Worm (Caenorhabditis elegans) whole organism, L1 larva: ENCODE measurements around the gene sru-37.

Source experiments
- aha-1 ChIP-seq: fragments of 150-350 bp; optimal IDR thresholded peaks from 2 replicates; lab custom pipeline; 2014; ENCODE audit warnings: missing biosample characterization, missing genetic modification characterization
- aly-2 ChIP-seq: fragments of 150-350 bp; optimal IDR thresholded peaks from 2 replicates; lab custom pipeline; 2014; ENCODE audit warnings: missing biosample characterization, missing genetic modification characterization
- ama-1 ChIP-seq: fragments of 150-350 bp; optimal IDR thresholded peaks from 2 replicates; lab custom pipeline; 2014
- ceh-88 ChIP-seq: fragments of 200-800 bp; sonication (Bioruptor generic); IDR thresholded peaks from 2 replicates; pipeline ENCODE4 v1.3.6; 2022; ENCODE audit warnings: missing genetic modification characterization, missing compliant biosample characterization
- ces-1 ChIP-seq: fragments of 150-350 bp; optimal IDR thresholded peaks from 2 replicates; lab custom pipeline; 2014; ENCODE audit warnings: missing biosample characterization, missing genetic modification reagents, missing genetic modification characterization
- dpl-1 ChIP-seq, 3 experiments: fragments of 150-350 bp in 2 of 3; sonication (generic microtip) in 1 of 3; optimal IDR thresholded peaks; 2 replicates each; lab custom pipeline; 2014 to 2017; ENCODE audit warnings: missing biosample characterization in 3 of 3, missing genetic modification characterization in 3 of 3, missing genetic modification reagents in 3 of 3
- dsc-1 ChIP-seq: sonication (generic microtip); optimal IDR thresholded peaks from 2 replicates; lab custom pipeline; 2016; ENCODE audit warnings: mild to moderate bottlenecking, missing genetic modification characterization, missing compliant biosample characterization
- efl-1 ChIP-seq, 4 experiments: fragments of 150-350 bp; optimal IDR thresholded peaks in 3 of 4; peaks in 1 of 4; 1 replicate in 1 of 4; 2 replicates in 3 of 4; lab custom pipeline; 2014; ENCODE audit warnings: missing biosample characterization in 2 of 4, missing genetic modification characterization in 2 of 4, missing genetic modification reagents in 2 of 4
- egl-27 ChIP-seq, 2 experiments: fragments of 150-350 bp in 1 of 2; sonication (generic microtip); optimal IDR thresholded peaks; 3 replicates each; lab custom pipeline; 2017 to 2018; ENCODE audit warnings: missing biosample characterization in 2 of 2, missing genetic modification characterization in 2 of 2, missing genetic modification reagents in 2 of 2
- elt-2 ChIP-seq: sonication (generic microtip); optimal IDR thresholded peaks from 2 replicates; lab custom pipeline; 2016; ENCODE audit warnings: missing genetic modification characterization, mild to moderate bottlenecking, inconsistent platforms, missing compliant biosample characterization, missing genetic modification reagents
- elt-3 ChIP-seq, 6 experiments: fragments of 150-350 bp in 1 of 6; sonication (generic microtip); optimal IDR thresholded peaks; 2 replicates each; lab custom pipeline; 2017 to 2018; ENCODE audit warnings: missing biosample characterization in 6 of 6, missing genetic modification characterization in 6 of 6, inconsistent platforms in 1 of 6
- ets-5 ChIP-seq: fragments of 200-800 bp; sonication (Bioruptor generic); IDR thresholded peaks from 2 replicates; pipeline ENCODE4 v1.3.6; 2022; ENCODE audit warnings: missing genetic modification characterization, missing compliant biosample characterization
- fkh-8 ChIP-seq: sonication (generic microtip); optimal IDR thresholded peaks from 2 replicates; lab custom pipeline; 2016; ENCODE audit warnings: mild to moderate bottlenecking, missing genetic modification characterization, missing compliant biosample characterization
- hlh-4 ChIP-seq: sonication (generic microtip); optimal IDR thresholded peaks from 2 replicates; lab custom pipeline; 2016; ENCODE audit warnings: mild to moderate bottlenecking, missing genetic modification characterization, missing compliant biosample characterization
- irx-1 ChIP-seq: sonication (generic microtip); optimal IDR thresholded peaks from 2 replicates; lab custom pipeline; 2016; ENCODE audit warnings: missing genetic modification characterization, missing compliant biosample characterization
- isw-1 ChIP-seq: fragments of 200-800 bp; sonication (Bioruptor generic); IDR thresholded peaks from 2 replicates; pipeline ENCODE4 v1.3.6; 2022; ENCODE audit warnings: missing genetic modification characterization, missing compliant biosample characterization
- lin-13 ChIP-seq: fragments of 150-350 bp; optimal IDR thresholded peaks from 2 replicates; lab custom pipeline; 2014; ENCODE audit warnings: missing biosample characterization, missing genetic modification reagents, missing genetic modification characterization
- lin-14 ChIP-seq: fragments of 200-800 bp; sonication (Bioruptor generic); optimal IDR thresholded peaks from 2 replicates; lab custom pipeline; 2018; ENCODE audit warnings: mild to moderate bottlenecking, missing genetic modification characterization, moderate library complexity, missing compliant biosample characterization
- lin-35 ChIP-seq, 2 experiments: fragments of 150-350 bp; optimal IDR thresholded peaks; 2 replicates each; lab custom pipeline; 2014; ENCODE audit warnings: missing biosample characterization in 2 of 2, missing genetic modification characterization in 2 of 2, missing genetic modification reagents in 2 of 2
- lin-39 ChIP-seq: fragments of 150-350 bp; optimal IDR thresholded peaks from 2 replicates; lab custom pipeline; 2014; ENCODE audit warnings: missing biosample characterization, missing genetic modification reagents, missing genetic modification characterization
- lir-3 ChIP-seq: sonication (generic microtip); optimal IDR thresholded peaks from 2 replicates; lab custom pipeline; 2016; ENCODE audit warnings: mild to moderate bottlenecking, missing genetic modification characterization, moderate library complexity, missing compliant biosample characterization; ENCODE audit not compliant: poor library complexity
- lsy-2 ChIP-seq, 2 experiments: fragments of 150-350 bp; optimal IDR thresholded peaks; 2 replicates each; lab custom pipeline; 2014; ENCODE audit warnings: missing biosample characterization in 2 of 2, missing genetic modification characterization in 2 of 2
- mab-9 ChIP-seq: fragments of 200-800 bp; sonication (Bioruptor generic); IDR thresholded peaks from 2 replicates; pipeline ENCODE4 v1.3.6; 2022; ENCODE audit warnings: missing genetic modification reagents, missing genetic modification characterization, missing compliant biosample characterization
- mdl-1 ChIP-seq, 2 experiments: fragments of 150-350 bp; optimal IDR thresholded peaks; 2 replicates each; lab custom pipeline; 2014 to 2017; ENCODE audit warnings: missing biosample characterization in 2 of 2, missing genetic modification characterization in 2 of 2, inconsistent platforms in 1 of 2
- mef-2 ChIP-seq: fragments of 150-350 bp; optimal IDR thresholded peaks from 2 replicates; lab custom pipeline; 2014; ENCODE audit warnings: missing biosample characterization, missing genetic modification characterization
- nhr-11 ChIP-seq: fragments of 150-350 bp; optimal IDR thresholded peaks from 2 replicates; lab custom pipeline; 2014; ENCODE audit warnings: missing biosample characterization, missing genetic modification characterization
- nhr-12 ChIP-seq: sonication (generic microtip); optimal IDR thresholded peaks from 2 replicates; lab custom pipeline; 2017; ENCODE audit warnings: missing biosample characterization, missing genetic modification characterization
- nhr-237 ChIP-seq: fragments of 150-350 bp; optimal IDR thresholded peaks from 2 replicates; lab custom pipeline; 2014; ENCODE audit warnings: missing biosample characterization, missing genetic modification characterization
- nhr-28 ChIP-seq: fragments of 150-350 bp; optimal IDR thresholded peaks from 2 replicates; lab custom pipeline; 2014; ENCODE audit warnings: missing biosample characterization, missing genetic modification characterization
- nhr-47 ChIP-seq: sonication (generic microtip); optimal IDR thresholded peaks from 2 replicates; lab custom pipeline; 2016; ENCODE audit warnings: mild to moderate bottlenecking, missing genetic modification characterization, moderate library complexity, missing compliant biosample characterization
- nhr-71 ChIP-seq: sonication (generic microtip); optimal IDR thresholded peaks from 2 replicates; lab custom pipeline; 2016; ENCODE audit warnings: mild to moderate bottlenecking, missing genetic modification characterization, moderate library complexity, missing compliant biosample characterization
- nhr-77 ChIP-seq: fragments of 150-350 bp; optimal IDR thresholded peaks from 2 replicates; lab custom pipeline; 2014; ENCODE audit warnings: missing biosample characterization, missing genetic modification characterization
- nhr-85 ChIP-seq: sonication (generic microtip); peaks from one replicate; lab custom pipeline; 2016; ENCODE audit warnings: missing genetic modification characterization, inconsistent platforms, missing compliant biosample characterization
- nhr-90 ChIP-seq: sonication (generic microtip); optimal IDR thresholded peaks from 2 replicates; lab custom pipeline; 2016; ENCODE audit warnings: mild to moderate bottlenecking, missing genetic modification characterization, missing compliant biosample characterization; ENCODE audit not compliant: poor library complexity
- pag-3 ChIP-seq: sonication (generic microtip); optimal IDR thresholded peaks from 2 replicates; lab custom pipeline; 2017; ENCODE audit warnings: missing genetic modification characterization, mild to moderate bottlenecking, missing compliant biosample characterization, antibody characterized with exemption, borderline replicate concordance; ENCODE audit not compliant: insufficient read depth
- rnt-1 ChIP-seq: sonication (generic microtip); optimal IDR thresholded peaks from 2 replicates; lab custom pipeline; 2016; ENCODE audit warnings: mild to moderate bottlenecking, missing genetic modification characterization, moderate library complexity, missing compliant biosample characterization
- skn-1 ChIP-seq: fragments of 150-350 bp; optimal IDR thresholded peaks from 2 replicates; lab custom pipeline; 2014; ENCODE audit warnings: missing biosample characterization, missing genetic modification characterization
- snu-23 ChIP-seq: sonication (generic microtip); optimal IDR thresholded peaks from 2 replicates; lab custom pipeline; 2016; ENCODE audit warnings: missing genetic modification characterization, missing compliant biosample characterization
- sox-4 ChIP-seq: sonication (generic microtip); optimal IDR thresholded peaks from 2 replicates; lab custom pipeline; 2016; ENCODE audit warnings: missing genetic modification characterization, missing compliant biosample characterization
- sptf-1 ChIP-seq: fragments of 150-350 bp; optimal IDR thresholded peaks from 2 replicates; lab custom pipeline; 2014; ENCODE audit warnings: missing biosample characterization, missing genetic modification characterization
- sup-37 ChIP-seq: fragments of 200-800 bp; sonication (Bioruptor generic); optimal IDR thresholded peaks from 2 replicates; lab custom pipeline; 2018; ENCODE audit warnings: mild to moderate bottlenecking, missing genetic modification characterization, missing compliant biosample characterization
- swsn-7 ChIP-seq: sonication (generic microtip); optimal IDR thresholded peaks from 2 replicates; lab custom pipeline; 2016; ENCODE audit warnings: missing genetic modification characterization, missing compliant biosample characterization
- unc-130 ChIP-seq: fragments of 150-350 bp; optimal IDR thresholded peaks from 2 replicates; lab custom pipeline; 2017; ENCODE audit warnings: missing biosample characterization, missing genetic modification characterization, inconsistent platforms
- unc-62 ChIP-seq: fragments of 150-350 bp; optimal IDR thresholded peaks from 2 replicates; lab custom pipeline; 2014; ENCODE audit warnings: missing biosample characterization, missing genetic modification reagents, missing genetic modification characterization
- unc-98 ChIP-seq: fragments of 200-800 bp; sonication (Bioruptor generic); IDR thresholded peaks from 2 replicates; pipeline ENCODE4 v1.3.6; 2022; ENCODE audit warnings: missing genetic modification characterization, missing compliant biosample characterization
- zag-1 ChIP-seq: fragments of 150-350 bp; optimal IDR thresholded peaks from 2 replicates; lab custom pipeline; 2014; ENCODE audit warnings: missing biosample characterization, missing genetic modification characterization
- ztf-11 ChIP-seq, 2 experiments: sonication (generic microtip); optimal IDR thresholded peaks; 2 replicates each; lab custom pipeline; 2016 to 2017; ENCODE audit warnings: missing genetic modification characterization in 2 of 2, missing biosample characterization in 1 of 2, missing compliant biosample characterization in 1 of 2
- ztf-4 ChIP-seq: fragments of 150-350 bp; optimal IDR thresholded peaks from 2 replicates; lab custom pipeline; 2014; ENCODE audit warnings: missing biosample characterization, missing genetic modification characterization

The sru-37 gene

ce11 chrV:9786721-9787131 is 18.5 kb upstream of the sru-37 start, which contains the start of gene F46B6.6:
TSS of gene F46B6.6 (minus strand) at chrV:9786868.
- TF ChIP-seq nhr-85 (tag; lab: Kevin White, UChicago) (peak; percentile 39), nhr-28 (tag; lab: Kevin White, UChicago) (no peak), efl-1 (optimal IDR thresholded peaks at IDR 0.05; lab: Kevin White, UChicago) (peak in 1 of 2 experiments; percentile 1), efl-1 (GFP tag; optimal IDR thresholded peaks at IDR 0.05 in 1 of 2; lab: Kevin White, UChicago) (peak in 1 of 2 experiments; percentile 88), snu-23 (GFP tag; lab: Kevin White, UChicago) (no peak), elt-3 (tag; optimal IDR thresholded peaks at IDR 0.05; lab: Kevin White, UChicago) (no peak), ama-1 (lab: Kevin White, UChicago) (peak; percentile 70), ztf-11 (tag; optimal IDR thresholded peaks at IDR 0.05; lab: Kevin White, UChicago) (peak in 1 of 2 experiments; percentile 5), hlh-4 (tag; lab: Kevin White, UChicago) (no peak), sptf-1 (tag; lab: Kevin White, UChicago) (no peak), unc-98 (GFP tag; lab: Robert Waterston, UW) (no peak), nhr-90 (tag; lab: Kevin White, UChicago) (peak; percentile 7), mef-2 (no peak), nhr-47 (peak; percentile 15), elt-2 (tag; lab: Kevin White, UChicago) (peak; percentile 1), lir-3 (tag; lab: Kevin White, UChicago) (no peak), rnt-1 (tag; lab: Kevin White, UChicago) (no peak)

- TF ChIP-seq sup-37 (GFP tag; lab: Kevin White, UChicago) (peak; percentile 98), dsc-1 (tag; lab: Kevin White, UChicago) (peak; percentile 95), nhr-28 (tag; lab: Kevin White, UChicago) (no peak), aha-1 (tag; lab: Kevin White, UChicago) (peak; percentile 83), nhr-77 (peak; percentile 81), egl-27 (tag; optimal IDR thresholded peaks at IDR 0.05; lab: Kevin White, UChicago) (no peak), aly-2 (peak; percentile 62), lin-39 (tag; lab: Kevin White, UChicago) (peak; percentile 96), unc-62 (GFP tag; lab: Kevin White, UChicago) (no peak), ces-1 (GFP tag; lab: Kevin White, UChicago) (no peak), lin-13 (GFP tag; lab: Kevin White, UChicago) (peak; percentile 97), isw-1 (GFP tag; lab: Robert Waterston, UW) (peak; percentile 96), lsy-2 (tag; optimal IDR thresholded peaks at IDR 0.05; lab: Kevin White, UChicago) (peak; percentile 95 to 96), elt-2 (tag; lab: Kevin White, UChicago) (peak; percentile 95), nhr-11 (tag; lab: Kevin White, UChicago) (peak; percentile 93), swsn-7 (tag; lab: Kevin White, UChicago) (peak; percentile 98), fkh-8 (tag; lab: Kevin White, UChicago) (peak; percentile 99), unc-130 (tag; lab: Kevin White, UChicago) (peak; percentile 99), unc-98 (GFP tag; lab: Robert Waterston, UW) (peak; percentile 87), ceh-88 (GFP tag; lab: Robert Waterston, UW) (peak; percentile 94), efl-1 (optimal IDR thresholded peaks at IDR 0.05; lab: Kevin White, UChicago) (peak; percentile 91 to 93), efl-1 (GFP tag; optimal IDR thresholded peaks at IDR 0.05 in 1 of 2; lab: Kevin White, UChicago) (peak; percentile 83 to 99), ets-5 (GFP tag; lab: Robert Waterston, UW) (no peak), skn-1 (tag; lab: Kevin White, UChicago) (peak; percentile 90), mab-9 (GFP tag; lab: Robert Waterston, UW) (peak; percentile 92), sox-4 (tag; lab: Kevin White, UChicago) (peak; percentile 86), sptf-1 (tag; lab: Kevin White, UChicago) (no peak), nhr-237 (tag; lab: Kevin White, UChicago) (peak; percentile 74), lin-14 (GFP tag; lab: Kevin White, UChicago) (peak; percentile 100), dpl-1 (GFP tag; optimal IDR thresholded peaks at IDR 0.05; lab: Kevin White, UChicago) (peak; percentile 85 to 89 (median 87)), irx-1 (tag; lab: Kevin White, UChicago) (peak; percentile 97), zag-1 (no peak), nhr-12 (tag; lab: Kevin White, UChicago) (no peak), lin-35 (GFP tag; optimal IDR thresholded peaks at IDR 0.05; lab: Kevin White, UChicago) (peak; percentile 90 to 94), nhr-71 (tag; lab: Kevin White, UChicago) (peak; percentile 100), mdl-1 (tag; optimal IDR thresholded peaks at IDR 0.05; lab: Kevin White, UChicago) (peak; percentile 59 to 100), pag-3 (peak; percentile 55), nhr-47 (peak; percentile 99), snu-23 (GFP tag; lab: Kevin White, UChicago) (peak; percentile 99), ztf-4 (tag; lab: Kevin White, UChicago) (peak; percentile 95)
These were observed 15.5 kb upstream of the sru-37 start, which contains the start of gene ztf-7 for ce11 chrV:9789657-9790261. TSS of gene ztf-7 (minus strand) at chrV:9789707.
